Worm (Caenorhabditis elegans): ENCODE data around the gene gad-3.

gad-3 gene

DNA sequence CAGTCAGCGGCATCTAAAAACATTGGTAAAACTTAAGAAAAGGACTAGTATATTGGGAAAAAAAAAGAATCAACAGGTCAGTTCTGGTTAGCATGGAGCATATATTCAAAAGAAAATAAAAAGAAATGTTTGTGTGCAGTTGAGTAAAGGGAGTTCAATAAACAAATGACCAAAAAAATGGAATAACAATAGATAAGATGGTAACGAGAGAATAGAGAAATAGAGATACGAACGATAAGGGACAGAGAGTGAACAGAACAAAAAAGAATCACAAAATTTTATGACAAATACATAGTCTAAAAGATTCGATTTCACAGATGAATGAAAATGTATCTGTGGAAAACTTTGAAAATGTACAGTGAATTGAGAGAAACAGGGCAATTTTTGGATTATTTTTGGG is at the start of gene gad-3:
Gene gad-3 (minus strand): TSS at position 17 of the 400 bp plus-strand sequence.
- TF ChIP-seq lin-13 (tag; optimal IDR thresholded peaks at IDR 0.05) (no peak), nhr-28 (tag; optimal IDR thresholded peaks at IDR 0.05) (no peak)

DNA sequence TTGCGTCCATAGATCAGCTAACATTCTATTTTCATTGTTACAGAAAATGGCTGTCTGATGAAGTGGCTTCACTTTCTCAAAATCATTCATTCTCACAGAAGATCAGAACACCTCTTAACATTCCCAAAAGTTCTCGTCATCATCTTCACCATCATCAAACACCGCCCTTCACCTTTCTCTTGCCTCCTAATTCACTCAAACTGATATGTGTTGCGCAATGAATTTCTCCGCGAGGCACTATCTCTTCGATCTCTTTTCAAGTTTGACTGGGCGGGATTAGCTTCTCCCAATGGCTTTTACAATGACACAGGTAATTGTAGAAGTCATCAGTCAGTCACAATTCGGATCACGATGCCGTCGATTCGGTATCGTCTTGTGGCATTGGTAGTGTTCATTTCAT is 48.8 kb upstream of the gad-3 start, which contains the start of gene grd-6:
Gene grd-6 (plus strand): TSS at position 301 of the 400 bp plus-strand sequence.
- TF ChIP-seq nhr-28 (tag; optimal IDR thresholded peaks at IDR 0.05) (no peak), zip-8 (tag; optimal IDR thresholded peaks at IDR 0.05) (peak; percentile 44), lin-13 (tag; optimal IDR thresholded peaks at IDR 0.05) (no peak)

- peak; percentile 66 for TF ChIP-seq mep-1 (tag; optimal IDR thresholded peaks at IDR 0.05)
- TF ChIP-seq ces-1 (GFP tag; optimal IDR thresholded peaks at IDR 0.05), result peak; percentile 80
- peak; percentile 30 for TF ChIP-seq lsy-2 (tag; optimal IDR thresholded peaks at IDR 0.05)
- peak; percentile 28 for TF ChIP-seq nhr-237 (tag; optimal IDR thresholded peaks at IDR 0.05)
- no peak for TF ChIP-seq ceh-83 (GFP tag; optimal IDR thresholded peaks at IDR 0.05)
- TF ChIP-seq pha-4 (tag; optimal IDR thresholded peaks at IDR 0.05), result peak; percentile 20
These were observed 47.6 kb upstream of the gad-3 start for ce11 chrV:9220444-9220843.

ce11 chrV:9219390-9219733 is 46.6 kb upstream of the gad-3 start:
- TF ChIP-seq bed-3 (GFP tag; optimal IDR thresholded peaks at IDR 0.05) (no peak), lsy-2 (tag; optimal IDR thresholded peaks at IDR 0.05) (no peak), zip-8 (tag; optimal IDR thresholded peaks at IDR 0.05) (no peak), nhr-12 (tag; optimal IDR thresholded peaks at IDR 0.05) (no peak), sptf-1 (tag; optimal IDR thresholded peaks at IDR 0.05) (no peak)

DNA sequence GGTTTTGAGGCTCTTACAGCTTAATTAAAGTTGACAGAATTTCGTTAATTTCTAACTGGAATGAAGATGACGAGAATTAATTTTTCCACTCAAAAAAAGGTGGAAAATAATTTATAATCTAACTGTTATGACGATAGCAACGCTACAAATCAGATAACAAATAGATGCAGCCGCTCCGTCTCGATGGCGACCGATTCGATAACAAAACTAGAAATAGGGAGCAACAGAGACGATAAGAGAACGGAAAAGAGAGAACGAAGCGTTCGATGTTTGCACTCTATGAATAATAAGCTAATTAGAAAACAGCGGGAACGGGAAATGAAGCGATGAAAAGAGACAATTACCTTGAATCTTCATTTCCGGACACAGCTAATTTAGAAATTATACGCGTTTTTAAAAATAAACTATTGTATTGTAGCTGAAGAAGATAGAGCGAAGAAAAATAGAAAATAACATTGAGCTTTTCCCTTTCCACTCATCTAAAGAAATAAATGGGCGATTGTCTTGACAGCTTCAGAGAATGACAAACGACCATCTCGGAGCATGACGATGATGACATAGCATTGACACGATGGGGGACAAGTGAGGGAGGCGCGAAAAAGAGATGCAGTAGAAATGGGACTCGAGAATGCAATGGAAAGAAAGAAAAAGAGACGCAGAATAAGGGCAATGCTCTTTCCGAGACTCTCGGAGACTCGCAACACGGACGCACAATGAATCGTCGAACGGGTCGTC is 46.0 kb upstream of the gad-3 start:
- TF ChIP-seq sem-2 (GFP tag; optimal IDR thresholded peaks at IDR 0.05), result no peak
- TF ChIP-seq drap-1 (GFP tag; optimal IDR thresholded peaks at IDR 0.05), result no peak
- TF ChIP-seq mep-1 (tag; optimal IDR thresholded peaks at IDR 0.05), result peak; percentile 22
- no peak for TF ChIP-seq ceh-39 (tag; optimal IDR thresholded peaks at IDR 0.05)
- no peak for TF ChIP-seq bed-3 (GFP tag; optimal IDR thresholded peaks at IDR 0.05)
- TF ChIP-seq elt-1 (tag; optimal IDR thresholded peaks at IDR 0.05; ENCODE audit: borderline replicate concordance, insufficient read depth), result no peak
- no peak for TF ChIP-seq hlh-1 (tag; optimal IDR thresholded peaks at IDR 0.05)
- TF ChIP-seq unc-62 (GFP tag; optimal IDR thresholded peaks at IDR 0.05), result peak; percentile 91
- peak; percentile 37 for TF ChIP-seq mls-2 (tag; optimal IDR thresholded peaks at IDR 0.05)
- peak; percentile 20 for TF ChIP-seq ces-1 (GFP tag; optimal IDR thresholded peaks at IDR 0.05)
- no peak for TF ChIP-seq unc-39 (tag; optimal IDR thresholded peaks at IDR 0.05)

- TF ChIP-seq ztf-11 (tag; optimal IDR thresholded peaks at IDR 0.05) (no peak), elt-1 (tag; optimal IDR thresholded peaks at IDR 0.05; ENCODE audit: borderline replicate concordance, insufficient read depth) (peak; percentile 6), ceh-39 (tag; optimal IDR thresholded peaks at IDR 0.05) (no peak), flh-1 (GFP tag; optimal IDR thresholded peaks at IDR 0.05) (no peak), unc-39 (tag; optimal IDR thresholded peaks at IDR 0.05) (no peak), unc-62 (GFP tag; optimal IDR thresholded peaks at IDR 0.05) (peak; percentile 91), mls-2 (tag; optimal IDR thresholded peaks at IDR 0.05) (no peak)
These were observed 45.4 kb upstream of the gad-3 start for ce11 chrV:9218214-9218613.

DNA sequence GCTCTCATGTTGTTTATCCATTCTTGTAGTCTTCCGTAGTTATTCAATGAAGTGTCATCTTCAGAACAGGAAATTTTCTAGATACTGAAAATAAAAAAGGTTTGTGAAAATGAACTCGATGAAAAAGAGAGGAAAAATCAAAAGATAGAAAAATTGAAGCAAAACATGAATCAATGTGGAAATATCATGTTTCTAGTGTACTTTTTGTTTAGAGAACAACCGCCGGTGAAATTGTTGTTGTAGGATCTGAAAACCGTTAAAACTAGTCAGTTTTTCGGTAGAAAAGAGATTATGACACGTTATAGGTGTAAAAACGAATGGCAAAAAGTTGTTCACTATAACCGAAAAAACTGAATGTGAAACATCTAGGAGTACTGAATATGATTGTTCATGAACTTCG is 44.4 kb upstream of the gad-3 start, which contains the start of gene pacs-1:
Gene pacs-1 (minus strand): TSS at position 101 of the 400 bp plus-strand sequence.
- no peak for TF ChIP-seq bed-3 (GFP tag; optimal IDR thresholded peaks at IDR 0.05)
- TF ChIP-seq unc-62 (GFP tag; optimal IDR thresholded peaks at IDR 0.05), result no peak
- no peak for TF ChIP-seq drap-1 (GFP tag; optimal IDR thresholded peaks at IDR 0.05)
- TF ChIP-seq mab-5 (tag; optimal IDR thresholded peaks at IDR 0.05), result no peak
- TF ChIP-seq elt-1 (tag; optimal IDR thresholded peaks at IDR 0.05; ENCODE audit: borderline replicate concordance, insufficient read depth), result no peak
- no peak for TF ChIP-seq unc-120 (tag; optimal IDR thresholded peaks at IDR 0.05; ENCODE audit: poor library complexity, severe bottlenecking)
- TF ChIP-seq ham-2 (GFP tag; optimal IDR thresholded peaks at IDR 0.05), result no peak
- no peak for TF ChIP-seq M03D4.4 (tag; optimal IDR thresholded peaks at IDR 0.05)
- no peak for TF ChIP-seq sptf-1 (tag; optimal IDR thresholded peaks at IDR 0.05)
- TF ChIP-seq sem-2 (GFP tag; optimal IDR thresholded peaks at IDR 0.05), result no peak
